Fruit fly (Drosophila melanogaster) whole organism, embryonic: ENCODE measurements around the gene Rgl.

Experiments
- ATbp ChIP-seq: fragments of 200-800 bp; sonication (Bioruptor generic); optimal IDR thresholded peaks from 2 replicates; lab custom pipeline; 2017; ENCODE audit warnings: missing biosample characterization, mild to moderate bottlenecking, missing genetic modification characterization, missing genetic modification reagents
- CG10209 ChIP-seq: fragments of 200-800 bp; sonication (Bioruptor generic); optimal IDR thresholded peaks from 3 replicates; lab custom pipeline; 2017; ENCODE audit warnings: missing biosample characterization, mild to moderate bottlenecking, missing genetic modification characterization, missing genetic modification reagents
- CG10565 ChIP-seq: fragments of 200-800 bp; sonication (Bioruptor generic); optimal IDR thresholded peaks from 3 replicates; lab custom pipeline; 2016; ENCODE audit warnings: missing biosample characterization, mild to moderate bottlenecking, missing genetic modification characterization
- CG10654 ChIP-seq: fragments of 200-800 bp; sonication (Bioruptor generic); optimal IDR thresholded peaks from 2 replicates; lab custom pipeline; 2016; ENCODE audit warnings: missing biosample characterization, missing genetic modification characterization
- CG11093 ChIP-seq: fragments of 200-800 bp; sonication (Bioruptor generic); IDR thresholded peaks from 3 replicates; pipeline ENCODE4 v1.3.6; 2022; ENCODE audit warnings: missing biosample characterization, missing genetic modification characterization
- CG11398 ChIP-seq: fragments of 200-800 bp; sonication (Bioruptor generic); optimal IDR thresholded peaks from 2 replicates; lab custom pipeline; 2016; ENCODE audit warnings: missing biosample characterization, missing genetic modification characterization
- CG12104 ChIP-seq: fragments of 200-800 bp; sonication (Bioruptor generic); optimal IDR thresholded peaks from 3 replicates; lab custom pipeline; 2016; ENCODE audit warnings: missing biosample characterization, missing genetic modification characterization
- CG12659 ChIP-seq: fragments of 200-800 bp; sonication (Bioruptor generic); optimal IDR thresholded peaks from 3 replicates; lab custom pipeline; 2017; ENCODE audit warnings: mild to moderate bottlenecking, missing biosample characterization, missing genetic modification reagents, missing genetic modification characterization
- CG12744 ChIP-seq: fragments of 200-800 bp; sonication (Bioruptor generic); optimal IDR thresholded peaks from 2 replicates; lab custom pipeline; 2016; ENCODE audit warnings: missing biosample characterization, missing genetic modification characterization
- CG14441 ChIP-seq: fragments of 200-800 bp; sonication (Bioruptor generic); IDR thresholded peaks from 2 replicates; pipeline ENCODE4 v1.3.6; 2022; ENCODE audit warnings: missing biosample characterization, missing genetic modification characterization
- CG14965 ChIP-seq: fragments of 200-800 bp; sonication (Bioruptor generic); optimal IDR thresholded peaks from 2 replicates; lab custom pipeline; 2016; ENCODE audit warnings: missing biosample characterization, missing genetic modification characterization, borderline replicate concordance
- CG15011 ChIP-seq: fragments of 200-800 bp; sonication (Bioruptor generic); optimal IDR thresholded peaks from 3 replicates; lab custom pipeline; 2018; ENCODE audit warnings: missing biosample characterization, mild to moderate bottlenecking, missing genetic modification characterization
- CG15479 ChIP-seq: fragments of 200-800 bp; sonication (Bioruptor generic); optimal IDR thresholded peaks from 3 replicates; lab custom pipeline; 2019; ENCODE audit warnings: missing biosample characterization, mild to moderate bottlenecking, missing genetic modification characterization, moderate library complexity
- CG15696 ChIP-seq: fragments of 200-800 bp; sonication (Bioruptor generic); optimal IDR thresholded peaks from 2 replicates; lab custom pipeline; 2019; ENCODE audit warnings: missing biosample characterization, mild to moderate bottlenecking, missing genetic modification characterization, moderate library complexity
- CG17361 ChIP-seq: fragments of 200-800 bp; sonication (Bioruptor generic); IDR thresholded peaks from 3 replicates; pipeline ENCODE4 v1.3.6; 2022; ENCODE audit warnings: missing biosample characterization, missing genetic modification characterization
- CG17829 ChIP-seq: fragments of 200-800 bp; optimal IDR thresholded peaks from 2 replicates; lab custom pipeline; 2019; ENCODE audit warnings: missing biosample characterization, mild to moderate bottlenecking, missing genetic modification characterization, moderate library complexity
- CG18262 ChIP-seq: fragments of 200-800 bp; optimal IDR thresholded peaks from 3 replicates; lab custom pipeline; 2019; ENCODE audit warnings: missing biosample characterization, mild to moderate bottlenecking, missing genetic modification characterization, moderate library complexity
- CG2889 ChIP-seq: fragments of 200-800 bp; sonication (Bioruptor generic); IDR thresholded peaks from 3 replicates; pipeline ENCODE4 v1.3.6; 2022; ENCODE audit warnings: missing biosample characterization, missing genetic modification characterization
- CG33213 ChIP-seq: fragments of 200-800 bp; sonication (Bioruptor generic); optimal IDR thresholded peaks from 3 replicates; lab custom pipeline; 2016; ENCODE audit warnings: missing biosample characterization, missing genetic modification characterization
- CG3838 ChIP-seq: fragments of 200-800 bp; sonication (Bioruptor generic); optimal IDR thresholded peaks from 3 replicates; lab custom pipeline; 2016; ENCODE audit warnings: missing biosample characterization, missing genetic modification characterization
- CG5953 ChIP-seq: fragments of 200-800 bp; sonication (Bioruptor generic); IDR thresholded peaks from 2 replicates; pipeline ENCODE4 v1.3.6; 2022; ENCODE audit warnings: missing biosample characterization, missing genetic modification characterization
- CG6683 ChIP-seq: fragments of 200-800 bp; sonication (Bioruptor generic); optimal IDR thresholded peaks from 2 replicates; lab custom pipeline; 2017; ENCODE audit warnings: missing biosample characterization, mild to moderate bottlenecking, missing genetic modification characterization, missing genetic modification reagents
- CG7745 ChIP-seq: fragments of 200-800 bp; sonication (Bioruptor generic); optimal IDR thresholded peaks from 2 replicates; lab custom pipeline; 2018; ENCODE audit warnings: missing biosample characterization, mild to moderate bottlenecking, missing genetic modification characterization, moderate library complexity
- CG7987 ChIP-seq: fragments of 200-800 bp; sonication (Bioruptor generic); optimal IDR thresholded peaks from 2 replicates; lab custom pipeline; 2018; ENCODE audit warnings: missing biosample characterization, mild to moderate bottlenecking, missing genetic modification characterization, moderate library complexity
- CG8359 ChIP-seq: fragments of 200-800 bp; sonication (Bioruptor generic); optimal IDR thresholded peaks from 2 replicates; lab custom pipeline; 2017; ENCODE audit warnings: missing biosample characterization, mild to moderate bottlenecking, missing genetic modification characterization, borderline replicate concordance
- CG9437 ChIP-seq: fragments of 200-800 bp; sonication (Bioruptor generic); optimal IDR thresholded peaks from 2 replicates; lab custom pipeline; 2018; ENCODE audit warnings: missing biosample characterization, mild to moderate bottlenecking, missing genetic modification characterization
- CHES-1-like ChIP-seq: fragments of 200-800 bp; sonication (Bioruptor generic); optimal IDR thresholded peaks from 2 replicates; lab custom pipeline; 2016; ENCODE audit warnings: missing biosample characterization, missing genetic modification characterization
- CrebB ChIP-seq: fragments of 200-800 bp; sonication (Bioruptor generic); optimal IDR thresholded peaks from 3 replicates; lab custom pipeline; 2018; ENCODE audit warnings: missing biosample characterization, mild to moderate bottlenecking, missing genetic modification characterization
- Dbx ChIP-seq: fragments of 200-800 bp; sonication (Bioruptor generic); IDR thresholded peaks from 3 replicates; pipeline ENCODE4 v1.3.6; 2022; ENCODE audit warnings: missing biosample characterization, missing genetic modification characterization
- ERR ChIP-seq: fragments of 200-800 bp; sonication (Bioruptor generic); optimal IDR thresholded peaks from 2 replicates; lab custom pipeline; 2016; ENCODE audit warnings: missing biosample characterization, missing genetic modification characterization
- Lim3 ChIP-seq: fragments of 200-800 bp; sonication (Bioruptor generic); IDR thresholded peaks from 2 replicates; pipeline ENCODE4 v1.3.6; 2022; ENCODE audit warnings: missing biosample characterization, missing genetic modification characterization
- Mad ChIP-seq: fragments of 200-800 bp; sonication (Bioruptor generic); optimal IDR thresholded peaks from 2 replicates; lab custom pipeline; 2016; ENCODE audit warnings: missing biosample characterization, missing genetic modification characterization
- NK7.1 ChIP-seq: fragments of 200-800 bp; sonication (Bioruptor generic); optimal IDR thresholded peaks from 3 replicates; lab custom pipeline; 2016; ENCODE audit warnings: missing biosample characterization, missing genetic modification characterization
- Rfx ChIP-seq: fragments of 200-800 bp; sonication (Bioruptor generic); IDR thresholded peaks from 2 replicates; pipeline ENCODE4 v1.3.6; 2022; ENCODE audit warnings: missing biosample characterization, missing genetic modification characterization
- TFAM ChIP-seq: fragments of 200-800 bp; sonication (Bioruptor generic); optimal IDR thresholded peaks from 2 replicates; lab custom pipeline; 2017; ENCODE audit warnings: missing biosample characterization, missing genetic modification characterization, inconsistent platforms
- dmrt99B ChIP-seq: fragments of 200-800 bp; sonication (Bioruptor generic); optimal IDR thresholded peaks from 2 replicates; lab custom pipeline; 2018; ENCODE audit warnings: missing biosample characterization, mild to moderate bottlenecking, missing genetic modification characterization, moderate library complexity
- gsb-n ChIP-seq: fragments of 200-800 bp; sonication (Bioruptor generic); optimal IDR thresholded peaks from 3 replicates; lab custom pipeline; 2018; ENCODE audit warnings: missing biosample characterization, mild to moderate bottlenecking, missing genetic modification characterization
- inv ChIP-seq: fragments of 200-800 bp; sonication (Bioruptor generic); IDR thresholded peaks from 2 replicates; pipeline ENCODE4 v1.3.6; 2022; ENCODE audit warnings: missing biosample characterization, missing genetic modification characterization; ENCODE audit not compliant: partially characterized antibody
- pfk ChIP-seq: fragments of 200-800 bp; sonication (Bioruptor generic); optimal IDR thresholded peaks from 2 replicates; lab custom pipeline; 2018; ENCODE audit warnings: missing biosample characterization, mild to moderate bottlenecking, missing genetic modification characterization, moderate library complexity
- sc ChIP-seq, 3 experiments: fragments of >200 bp in 2 of 3; fragments of 200-800 bp in 1 of 3; sonication (Bioruptor generic) in 1 of 3; optimal IDR thresholded peaks; 2 replicates in 2 of 3; 3 replicates in 1 of 3; lab custom pipeline; 2017; ENCODE audit warnings: mild to moderate bottlenecking in 1 of 3, missing biosample characterization in 1 of 3, missing genetic modification characterization in 1 of 3, missing genetic modification reagents in 1 of 3
- sima ChIP-seq: fragments of 200-800 bp; sonication (Bioruptor generic); optimal IDR thresholded peaks from 2 replicates; lab custom pipeline; 2016; ENCODE audit warnings: missing biosample characterization, missing genetic modification characterization
- sisA ChIP-seq: fragments of 200-800 bp; sonication (Bioruptor generic); IDR thresholded peaks from 2 replicates; pipeline ENCODE4 v1.3.6; 2022; ENCODE audit warnings: missing biosample characterization, missing genetic modification characterization
- sr ChIP-seq: fragments of 200-800 bp; sonication (Bioruptor generic); IDR thresholded peaks from 3 replicates; pipeline ENCODE4 v1.3.6; 2022; ENCODE audit warnings: missing biosample characterization, missing genetic modification characterization
- tio ChIP-seq: fragments of 200-800 bp; sonication (Bioruptor generic); optimal IDR thresholded peaks from 2 replicates; lab custom pipeline; 2017; ENCODE audit warnings: missing biosample characterization, missing genetic modification characterization, inconsistent platforms
- ttk ChIP-seq: fragments of 200-800 bp; sonication (Bioruptor generic); IDR thresholded peaks from 2 replicates; pipeline ENCODE4 v2.1.2; 2022; ENCODE audit warnings: missing biosample characterization, missing genetic modification characterization
- vfl ChIP-seq: fragments of 200-800 bp; sonication (Bioruptor generic); optimal IDR thresholded peaks from 2 replicates; lab custom pipeline; 2016; ENCODE audit warnings: missing biosample characterization, missing genetic modification characterization
- vvl ChIP-seq: fragments of 200-800 bp; sonication (Bioruptor generic); IDR thresholded peaks from 2 replicates; pipeline ENCODE4 v1.3.6; 2022; ENCODE audit warnings: missing biosample characterization, missing genetic modification characterization
- yki ChIP-seq: fragments of >200 bp; optimal IDR thresholded peaks from 3 replicates; lab custom pipeline; 2018
- zfh1 ChIP-seq: fragments of 200-800 bp; sonication (Bioruptor generic); IDR thresholded peaks from 3 replicates; pipeline ENCODE4 v1.3.6; 2022; ENCODE audit warnings: missing biosample characterization, missing genetic modification characterization

Gene Rgl

dm6 chr3L:13964635-13965501 lies 39.7 kb upstream of the Rgl start, which contains the start of the genes Meics, Nxf3 and ssp2 (continued):
- TF ChIP-seq CG5953 (no peak), CG11398 (GFP tag; lab: Kevin White, UChicago) (no peak), CG14441 (GFP tag; lab: Robert Waterston, UW) (peak; percentile 31; the same call in 1 of the 2 replicates), CG7745 (tag; lab: Kevin White, UChicago) (no peak), inv (peak; percentile 46), NK7.1 (GFP tag; lab: Kevin White, UChicago) (no peak), CrebB (tag; lab: Kevin White, UChicago) (no peak), CG17361 (GFP tag; lab: Robert Waterston, UW) (no peak; the same call in 2 of the 3 replicates), yki (lab: Kevin White, UChicago) (peak; percentile 5), CG11093 (no peak), CG15696 (tag; lab: Kevin White, UChicago) (no peak), CG17829 (tag; lab: Kevin White, UChicago) (peak; percentile 29), pfk (GFP tag; lab: Kevin White, UChicago) (no peak), gsb-n (tag; lab: Kevin White, UChicago) (no peak), sima (GFP tag; lab: Kevin White, UChicago) (no peak), Rfx (GFP tag; lab: Robert Waterston, UW) (peak; percentile 71), CG33213 (GFP tag; lab: Kevin White, UChicago) (peak; percentile 3), TFAM (no peak), CG2889 (GFP tag; lab: Robert Waterston, UW) (no peak), CG3838 (GFP tag; lab: Kevin White, UChicago) (no peak), CG10654 (GFP tag; lab: Kevin White, UChicago) (no peak), vvl (GFP tag; lab: Robert Waterston, UW) (no peak; the same call in 1 of the 2 replicates), vfl (GFP tag; lab: Kevin White, UChicago) (no peak), Lim3 (GFP tag; lab: Robert Waterston, UW) (no peak), sisA (GFP tag; lab: Robert Waterston, UW) (peak; percentile 34; the same call in 1 of the 2 replicates), CG7987 (GFP tag; lab: Kevin White, UChicago) (no peak), tio (GFP tag; lab: Kevin White, UChicago) (peak; percentile 3), Mad (GFP tag; lab: Kevin White, UChicago) (no peak), ttk (GFP tag; lab: Robert Waterston, UW) (no peak; the same call in 1 of the 2 replicates), CG12744 (GFP tag; lab: Kevin White, UChicago) (no peak), CG18262 (peak; percentile 50), CG9437 (peak; percentile 47), CG12659 (GFP tag; lab: Kevin White, UChicago) (peak; percentile 46), CG15479 (GFP tag; lab: Kevin White, UChicago) (no peak), CG12104 (GFP tag; lab: Kevin White, UChicago) (no peak), ATbp (no peak), CG10565 (GFP tag; lab: Kevin White, UChicago) (no peak), CG15011 (no peak), zfh1 (GFP tag; lab: Robert Waterston, UW) (peak; percentile 25; the same call in 1 of the 3 replicates), dmrt99B (no peak), CG8359 (no peak), CHES-1-like (GFP tag; lab: Kevin White, UChicago) (peak; percentile 17), CG10209 (GFP tag; lab: Kevin White, UChicago) (no peak), sc (optimal IDR thresholded peaks at IDR 0.05; lab: Kevin White, UChicago) (no peak), sc (GFP tag; optimal IDR thresholded peaks at IDR 0.05; lab: Kevin White, UChicago) (peak; percentile 7), CG14965 (GFP tag; lab: Kevin White, UChicago) (no peak), sr (GFP tag; lab: Robert Waterston, UW) (no peak), CG6683 (GFP tag; lab: Kevin White, UChicago) (no peak), Dbx (GFP tag; lab: Robert Waterston, UW) (0 out of 3 replicates have a peak, but pooled peaks have one; percentile 21), ERR (GFP tag; lab: Kevin White, UChicago) (peak; percentile 0)
